Worm (Caenorhabditis elegans) whole organism, L4 larva: ENCODE data around the gene zfp-2.
A peak's percentile ranks its signal among the peaks of the same experiment; 100 is the strongest.

Source experiments
- F26F4.8 ChIP-seq: fragments of 200-800 bp; sonication (Bioruptor generic); conservative IDR thresholded peaks from 2 replicates; pipeline ENCODE4 v1.3.6; 2022; ENCODE audit warnings: missing genetic modification characterization, missing compliant biosample characterization
- Y5F2A.4 ChIP-seq: fragments of 200-800 bp; sonication (Bioruptor generic); optimal IDR thresholded peaks from 2 replicates; lab custom pipeline; 2018; ENCODE audit warnings: mild to moderate bottlenecking, missing genetic modification characterization, missing compliant biosample characterization
- ZK337.2 ChIP-seq: fragments of 200-800 bp; sonication (Bioruptor generic); IDR thresholded peaks from 2 replicates; pipeline ENCODE4 v1.3.6; 2022; ENCODE audit warnings: missing genetic modification reagents, missing genetic modification characterization, missing compliant biosample characterization
- aha-1 ChIP-seq: fragments of 150-350 bp; peaks from one replicate; lab custom pipeline; 2014; ENCODE audit warnings: missing biosample characterization, missing genetic modification characterization
- ceh-32 ChIP-seq: sonication (generic microtip); optimal IDR thresholded peaks from 2 replicates; lab custom pipeline; 2016; ENCODE audit warnings: mild to moderate bottlenecking, missing genetic modification characterization, missing compliant biosample characterization; ENCODE audit not compliant: poor library complexity
- daf-12 ChIP-seq: fragments of 150-350 bp; optimal IDR thresholded peaks from 2 replicates; lab custom pipeline; 2014; ENCODE audit warnings: missing biosample characterization, missing genetic modification reagents, missing genetic modification characterization
- daf-19 ChIP-seq: fragments of 200-800 bp; sonication (Bioruptor generic); conservative IDR thresholded peaks from 2 replicates; pipeline ENCODE4 v1.3.6; 2022; ENCODE audit warnings: missing genetic modification characterization, missing compliant biosample characterization
- daf-8 ChIP-seq: fragments of 200-800 bp; sonication (Bioruptor generic); IDR thresholded peaks from 2 replicates; pipeline ENCODE4 v1.3.6; 2022; ENCODE audit warnings: missing genetic modification characterization, missing compliant biosample characterization
- dmd-6 ChIP-seq: fragments of 200-800 bp; sonication (Bioruptor generic); IDR thresholded peaks from 2 replicates; pipeline ENCODE4 v1.3.6; 2022; ENCODE audit warnings: missing genetic modification reagents, missing genetic modification characterization, missing compliant biosample characterization
- dmd-8 ChIP-seq: fragments of 200-800 bp; sonication (Bioruptor generic); IDR thresholded peaks from 2 replicates; pipeline ENCODE4 v1.3.6; 2022; ENCODE audit warnings: missing genetic modification characterization, missing compliant biosample characterization
- dmd-9 ChIP-seq: fragments of 200-800 bp; sonication (Bioruptor generic); IDR thresholded peaks from 2 replicates; pipeline ENCODE4 v1.3.6; 2022; ENCODE audit warnings: missing genetic modification reagents, missing genetic modification characterization, missing compliant biosample characterization
- hlh-30 ChIP-seq: sonication (generic microtip); optimal IDR thresholded peaks from 2 replicates; lab custom pipeline; 2017; ENCODE audit warnings: antibody characterized with exemption, mild to moderate bottlenecking, missing genetic modification characterization, missing compliant biosample characterization; ENCODE audit not compliant: insufficient read depth
- lim-7 ChIP-seq: fragments of 200-800 bp; sonication (Bioruptor generic); IDR thresholded peaks from 2 replicates; pipeline ENCODE4 v1.3.6; 2022; ENCODE audit warnings: missing genetic modification characterization, missing compliant biosample characterization
- lin-1 ChIP-seq: fragments of 200-800 bp; sonication (Bioruptor generic); IDR thresholded peaks from 2 replicates; pipeline ENCODE4 v1.3.6; 2022; ENCODE audit warnings: missing genetic modification reagents, missing genetic modification characterization, missing compliant biosample characterization
- lin-15B ChIP-seq: fragments of 150-350 bp; sonication (generic microtip); optimal IDR thresholded peaks from 3 replicates; lab custom pipeline; 2014; ENCODE audit warnings: missing biosample characterization, missing genetic modification characterization
- lsy-2 ChIP-seq, 2 experiments: fragments of 150-350 bp in 1 of 2; sonication (generic microtip) in 1 of 2; optimal IDR thresholded peaks; 2 replicates each; lab custom pipeline; 2014 to 2017; ENCODE audit warnings: missing biosample characterization in 2 of 2, missing genetic modification characterization in 2 of 2
- madf-5 ChIP-seq, 2 experiments: fragments of 200-800 bp; sonication (Bioruptor generic); IDR thresholded peaks; 2 replicates each; pipeline ENCODE4 v1.3.6; 2022; ENCODE audit warnings: missing compliant biosample characterization in 2 of 2, missing genetic modification characterization in 2 of 2
- mdl-1 ChIP-seq, 2 experiments: fragments of 150-350 bp in 1 of 2; sonication (generic microtip) in 1 of 2; optimal IDR thresholded peaks; 2 replicates each; lab custom pipeline; 2014 to 2017; ENCODE audit warnings: missing biosample characterization in 2 of 2, missing genetic modification characterization in 2 of 2
- mdt-29 ChIP-seq: fragments of 200-800 bp; sonication (Bioruptor generic); IDR thresholded peaks from 2 replicates; pipeline ENCODE4 v1.3.6; 2022; ENCODE audit warnings: missing genetic modification reagents, missing genetic modification characterization, missing compliant biosample characterization
- mxl-2 ChIP-seq: fragments of 200-800 bp; sonication (Bioruptor generic); conservative IDR thresholded peaks from 2 replicates; pipeline ENCODE4 v1.3.6; 2022; ENCODE audit warnings: missing genetic modification reagents, missing genetic modification characterization, missing compliant biosample characterization
- mxl-3 ChIP-seq: fragments of 200-800 bp; sonication (Bioruptor generic); optimal IDR thresholded peaks from 2 replicates; lab custom pipeline; 2018; ENCODE audit warnings: mild to moderate bottlenecking, missing genetic modification characterization, missing compliant biosample characterization
- nhr-111 ChIP-seq: fragments of 200-800 bp; sonication (Bioruptor generic); optimal IDR thresholded peaks from 2 replicates; lab custom pipeline; 2018; ENCODE audit warnings: mild to moderate bottlenecking, missing genetic modification characterization, missing compliant biosample characterization
- nhr-25 ChIP-seq: sonication (generic microtip); optimal IDR thresholded peaks from 2 replicates; lab custom pipeline; 2017; ENCODE audit warnings: missing genetic modification characterization, mild to moderate bottlenecking, missing compliant biosample characterization, antibody characterized with exemption, moderate library complexity, borderline replicate concordance; ENCODE audit not compliant: insufficient read depth
- nhr-28 ChIP-seq: fragments of 150-350 bp; optimal IDR thresholded peaks from 2 replicates; lab custom pipeline; 2014; ENCODE audit warnings: missing biosample characterization, missing genetic modification characterization
- nhr-41 ChIP-seq: fragments of 200-800 bp; sonication (Bioruptor generic); IDR thresholded peaks from 2 replicates; pipeline ENCODE4 v1.3.6; 2022; ENCODE audit warnings: missing genetic modification reagents, missing genetic modification characterization, missing compliant biosample characterization
- nhr-6 ChIP-seq: fragments of 150-350 bp; optimal IDR thresholded peaks from 2 replicates; lab custom pipeline; 2014; ENCODE audit warnings: missing biosample characterization, missing genetic modification characterization
- pqm-1 ChIP-seq: sonication (generic microtip); optimal IDR thresholded peaks from 2 replicates; lab custom pipeline; 2017; ENCODE audit warnings: missing biosample characterization, missing genetic modification characterization
- unc-130 ChIP-seq: sonication (generic microtip); optimal IDR thresholded peaks from 2 replicates; lab custom pipeline; 2016; ENCODE audit warnings: missing genetic modification reagents, missing genetic modification characterization, missing compliant biosample characterization
- unc-62 ChIP-seq, 3 experiments: fragments of 150-350 bp in 1 of 3; sonication (generic microtip); optimal IDR thresholded peaks in 2 of 3; peaks in 1 of 3; 1 replicate in 1 of 3; 2 replicates in 2 of 3; lab custom pipeline; 2014 to 2017; ENCODE audit warnings: missing biosample characterization in 3 of 3, missing genetic modification characterization in 3 of 3, missing genetic modification reagents in 3 of 3, missing genotype in 1 of 3
- zip-11 ChIP-seq: fragments of 200-800 bp; sonication (Bioruptor generic); IDR thresholded peaks from 2 replicates; pipeline ENCODE4 v1.3.6; 2022; ENCODE audit warnings: missing genetic modification characterization, missing compliant biosample characterization

The zfp-2 gene

ce11 chrII:9551536-9551935 lies 5.9 kb upstream of the zfp-2 start, which contains the start of gene F35H8.12:
TSS of gene F35H8.12 (plus strand) at chrII:9551836.
- TF ChIP-seq dmd-9 (GFP tag; lab: Robert Waterston, UW) (no peak), mxl-2 (GFP tag; lab: Robert Waterston, UW) (no peak), F26F4.8 (GFP tag; lab: Robert Waterston, UW) (no peak), pqm-1 (tag; lab: Kevin White, UChicago) (no peak), daf-12 (no peak), unc-130 (GFP tag; lab: Kevin White, UChicago) (no peak), lim-7 (GFP tag; lab: Robert Waterston, UW) (no peak)

DNA sequence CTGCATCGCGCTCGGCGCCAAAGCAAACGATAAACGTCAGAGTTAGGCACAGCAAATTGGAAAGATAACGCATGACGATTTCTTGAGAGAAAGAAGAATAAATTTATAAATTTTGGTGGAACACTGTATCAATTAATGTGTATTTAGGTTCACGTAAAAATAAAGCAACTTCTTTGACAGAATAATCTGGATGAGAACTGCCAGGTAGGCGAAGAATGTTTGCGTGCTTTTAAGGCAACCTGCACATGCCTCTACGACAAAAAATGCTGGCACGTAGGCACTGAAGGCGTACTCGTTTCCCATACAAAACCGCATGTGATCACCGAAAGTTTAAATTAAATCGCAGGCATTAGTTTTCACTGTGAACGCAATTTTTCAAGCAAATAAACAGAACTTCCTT lies 4.3 kb upstream of the zfp-2 start, which contains the start of gene F35H8.1:
Gene F35H8.1, minus strand, starts transcription at position 101 of the 400 bp plus-strand sequence.
- TF ChIP-seq unc-62 (GFP tag; optimal IDR thresholded peaks at IDR 0.05 in 1 of 2; lab: Kevin White, UChicago) (peak in 1 of 2 experiments; percentile 12), unc-62 (tag; optimal IDR thresholded peaks at IDR 0.05; lab: Kevin White, UChicago) (no peak), nhr-6 (tag; lab: Kevin White, UChicago) (no peak)

ce11 chrII:9554925-9555553 lies 2.4 kb upstream of the zfp-2 start, which contains the start of gene F35H8.2:
TSS of gene F35H8.2 (plus strand) at chrII:9555503.
- TF ChIP-seq aha-1 (tag; lab: Kevin White, UChicago) (peak; percentile 35), mxl-3 (GFP tag; lab: Kevin White, UChicago) (no peak), hlh-30 (peak; percentile 67), dmd-6 (no peak), nhr-28 (peak; percentile 55), mdl-1 (tag; optimal IDR thresholded peaks at IDR 0.05; lab: Kevin White, UChicago) (peak in 1 of 2 experiments; percentile 40), lin-15B (tag; lab: Kevin White, UChicago) (no peak)
- TF ChIP-seq, all 104 proteins: peak for 4

DNA sequence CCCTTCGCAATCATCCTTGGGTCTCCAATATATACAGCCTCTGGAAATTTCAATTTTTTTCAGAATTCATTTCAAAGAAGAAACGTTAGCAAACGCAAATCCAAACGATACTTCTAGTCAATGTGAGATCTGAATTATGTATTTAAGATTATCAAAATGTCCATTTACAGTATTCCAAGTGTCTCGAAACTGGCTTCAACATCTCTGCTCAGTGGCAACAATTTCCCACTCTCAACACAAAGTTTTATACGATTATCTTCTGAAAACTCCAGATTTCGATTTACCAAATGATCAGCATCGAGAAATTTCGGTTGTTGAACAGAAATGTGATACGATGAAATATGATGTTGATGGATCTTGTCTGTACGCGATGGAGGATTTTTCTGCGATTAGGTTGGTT lies 868 bp upstream of the zfp-2 start:
- TF ChIP-seq daf-8 (GFP tag; lab: Robert Waterston, UW) (no peak), nhr-111 (GFP tag; lab: Kevin White, UChicago) (no peak), madf-5 (GFP tag; IDR thresholded peaks at IDR 0.05; lab: Robert Waterston, UW) (no peak), aha-1 (tag; lab: Kevin White, UChicago) (peak; percentile 91), unc-62 (GFP tag; optimal IDR thresholded peaks at IDR 0.05 in 1 of 2; lab: Kevin White, UChicago) (peak in 1 of 2 experiments; percentile 69), unc-62 (tag; optimal IDR thresholded peaks at IDR 0.05; lab: Kevin White, UChicago) (no peak), lim-7 (GFP tag; lab: Robert Waterston, UW) (no peak)

DNA sequence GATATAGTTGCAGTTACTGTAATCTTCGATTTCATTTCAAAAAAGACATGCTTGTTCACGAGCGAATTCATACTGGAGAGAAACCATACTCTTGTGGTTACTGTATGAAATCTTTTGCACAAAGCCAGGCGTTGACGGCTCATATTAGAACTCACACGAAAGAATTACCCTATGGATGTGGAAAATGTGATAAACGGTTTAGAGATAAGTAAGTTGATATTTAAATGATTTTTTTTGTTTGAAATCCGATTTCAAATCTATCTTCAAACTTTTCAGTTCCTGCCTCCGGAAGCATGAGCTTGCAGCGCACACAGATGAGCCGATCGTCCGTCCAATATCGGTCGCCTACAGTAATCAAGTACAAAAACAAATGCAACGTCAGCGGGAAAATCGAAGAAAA lies 1.5 kb downstream of the zfp-2 start:
- TF ChIP-seq mdt-29 (GFP tag; lab: Robert Waterston, UW) (no peak), lin-1 (no peak), zip-11 (no peak), ZK337.2 (GFP tag; lab: Robert Waterston, UW) (no peak), unc-62 (GFP tag; optimal IDR thresholded peaks at IDR 0.05 in 1 of 2; lab: Kevin White, UChicago) (peak in 1 of 2 experiments; percentile 58), unc-62 (tag; optimal IDR thresholded peaks at IDR 0.05; lab: Kevin White, UChicago) (no peak), nhr-25 (tag; lab: Kevin White, UChicago) (no peak), lsy-2 (tag; optimal IDR thresholded peaks at IDR 0.05; lab: Kevin White, UChicago) (no peak), dmd-8 (GFP tag; lab: Robert Waterston, UW) (no peak), ceh-32 (tag; lab: Kevin White, UChicago) (no peak), daf-8 (GFP tag; lab: Robert Waterston, UW) (no peak), daf-19 (GFP tag; lab: Robert Waterston, UW) (no peak), mxl-3 (GFP tag; lab: Kevin White, UChicago) (no peak), nhr-41 (GFP tag; lab: Robert Waterston, UW) (no peak), Y5F2A.4 (GFP tag; lab: Kevin White, UChicago) (no peak), aha-1 (tag; lab: Kevin White, UChicago) (peak; percentile 66)
